Worm (Caenorhabditis elegans) whole organism, midembryonic: ENCODE results near the gene Y59E9AL.8.
"Not testable (repeated sequence)": the region's sequence is repeated elsewhere in the genome, so short reads cannot be mapped to it uniquely, and the experiment has no call there.

ENCODE experiments used
- T22C8.4 ChIP-seq: fragments of 200-800 bp; sonication (Bioruptor generic); IDR thresholded peaks from 2 replicates; pipeline ENCODE4 v1.3.6; 2022; ENCODE audit warnings: missing genetic modification characterization, missing compliant biosample characterization
- cog-1 ChIP-seq: sonication (generic microtip); optimal IDR thresholded peaks from 2 replicates; lab custom pipeline; 2016; ENCODE audit warnings: missing genetic modification characterization, missing compliant biosample characterization
- flt-1 ChIP-seq: fragments of 200-800 bp; sonication (Bioruptor generic); IDR thresholded peaks from 2 replicates; pipeline ENCODE4 v1.3.6; 2022; ENCODE audit warnings: missing genetic modification characterization, missing compliant biosample characterization
- klf-2 ChIP-seq: fragments of 200-800 bp; sonication (Bioruptor generic); conservative IDR thresholded peaks from 2 replicates; pipeline ENCODE4 v1.3.6; 2022; ENCODE audit warnings: missing genetic modification reagents, missing genetic modification characterization, missing compliant biosample characterization
- med-1 ChIP-seq: sonication (generic microtip); optimal IDR thresholded peaks from 2 replicates; lab custom pipeline; 2017; ENCODE audit warnings: missing genetic modification characterization, mild to moderate bottlenecking, missing compliant biosample characterization, antibody characterized with exemption, missing genetic modification reagents; ENCODE audit not compliant: insufficient read depth
- ref-1 ChIP-seq: fragments of 200-800 bp; sonication (Bioruptor generic); conservative IDR thresholded peaks from 2 replicates; pipeline ENCODE4 v1.3.6; 2022; ENCODE audit warnings: missing genetic modification reagents, missing genetic modification characterization, missing compliant biosample characterization
- tab-1 ChIP-seq: fragments of 200-800 bp; sonication (Bioruptor generic); IDR thresholded peaks from 2 replicates; pipeline ENCODE4 v1.3.6; 2022; ENCODE audit warnings: missing genetic modification characterization, missing compliant biosample characterization
- ztf-23 ChIP-seq: fragments of 200-800 bp; sonication (Bioruptor generic); IDR thresholded peaks from 2 replicates; pipeline ENCODE4 v1.3.6; 2022; ENCODE audit warnings: missing genetic modification reagents, missing genetic modification characterization, missing compliant biosample characterization
- ztf-29 ChIP-seq: fragments of 200-800 bp; sonication (Bioruptor generic); IDR thresholded peaks from 2 replicates; pipeline ENCODE4 v1.3.6; 2022; ENCODE audit warnings: missing genetic modification reagents, missing genetic modification characterization, missing compliant biosample characterization

Y59E9AL.8 gene

DNA sequence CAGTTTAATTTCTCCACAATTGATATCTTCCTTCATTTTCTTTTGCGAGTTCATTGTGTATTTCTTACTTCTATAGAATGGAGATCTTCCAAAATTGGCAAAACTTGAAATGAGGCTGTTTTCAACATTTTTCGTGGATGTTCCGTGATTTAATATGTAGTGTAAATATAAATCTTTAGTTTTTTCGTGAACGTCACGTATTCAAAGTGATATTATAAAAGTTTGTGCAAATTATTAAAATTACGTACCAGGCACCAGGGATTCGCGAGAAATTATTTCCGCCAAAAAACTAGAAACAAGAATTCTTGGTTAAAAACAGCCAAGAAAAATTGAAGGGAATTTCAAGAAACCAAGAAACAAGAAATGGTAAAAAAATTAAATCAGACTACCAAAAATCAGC is at the start of gene Y59E9AL.8:
TSS of gene Y59E9AL.8 (minus strand) at position 101 of the 400 bp plus-strand sequence.
- no peak for TF ChIP-seq ztf-29 (GFP tag; lab: Robert Waterston, UW)
- TF ChIP-seq ref-1 (GFP tag; lab: Robert Waterston, UW), result no peak
- TF ChIP-seq tab-1, result no peak
- TF ChIP-seq cog-1 (tag; lab: Kevin White, UChicago), result no peak
- TF ChIP-seq med-1 (GFP tag; lab: Kevin White, UChicago), result no peak
- no peak for TF ChIP-seq klf-2 (GFP tag; lab: Robert Waterston, UW)
- no peak for TF ChIP-seq T22C8.4 (GFP tag; lab: Robert Waterston, UW)
- no peak for TF ChIP-seq flt-1 (GFP tag; lab: Robert Waterston, UW)
- TF ChIP-seq ztf-23, result no peak

DNA sequence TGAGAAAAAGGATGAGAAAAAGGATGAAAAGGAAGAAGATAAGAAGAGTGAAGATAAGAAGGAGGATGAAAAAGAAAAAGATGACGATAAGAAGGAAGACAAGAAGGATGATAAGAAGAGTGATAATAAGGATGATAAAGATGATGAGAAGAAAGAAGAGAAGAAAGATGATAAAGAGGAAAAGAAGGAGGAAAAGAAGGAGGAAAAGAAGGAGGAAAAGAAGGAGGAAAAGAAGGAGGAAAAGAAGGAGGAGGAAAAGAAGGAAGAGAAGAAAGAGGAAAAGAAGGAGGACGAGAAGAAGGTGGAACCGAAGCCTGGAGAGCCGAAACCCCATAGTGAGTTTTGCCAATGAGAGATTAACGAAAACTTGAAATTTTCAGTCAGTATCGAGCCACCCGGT is 49.2 kb upstream of the Y59E9AL.8 start:
- TF ChIP-seq cog-1 (tag; lab: Kevin White, UChicago) (no peak), ztf-23 (no peak), T22C8.4 (GFP tag; lab: Robert Waterston, UW) (no peak), klf-2 (GFP tag; lab: Robert Waterston, UW) (no peak), med-1 (GFP tag; lab: Kevin White, UChicago) (no peak), tab-1 (no peak), flt-1 (GFP tag; lab: Robert Waterston, UW) (no peak), ref-1 (GFP tag; lab: Robert Waterston, UW) (no peak), ztf-29 (GFP tag; lab: Robert Waterston, UW) (no peak)

DNA sequence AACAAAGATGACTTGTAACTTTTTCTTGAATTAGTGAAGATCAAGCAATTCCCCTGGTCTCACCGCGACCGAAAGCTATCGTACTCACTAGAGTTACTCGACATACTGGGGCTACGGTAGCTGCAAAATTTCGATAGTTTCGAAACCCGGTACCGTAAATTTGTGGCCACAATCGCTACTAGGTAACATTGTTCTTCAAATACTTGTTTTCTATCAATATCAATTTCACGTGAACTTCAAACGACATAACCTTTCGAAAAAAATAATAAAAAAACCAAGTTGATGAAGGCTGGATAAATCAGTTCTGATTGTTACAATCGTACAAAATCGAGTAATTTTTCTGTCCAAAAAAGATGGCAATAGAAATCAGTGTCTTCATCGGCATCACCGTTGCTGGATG is 48.4 kb upstream of the Y59E9AL.8 start, which contains the start of gene F36H12.3:
TSS of gene F36H12.3 (plus strand) at position 301 of the 400 bp plus-strand sequence.
- TF ChIP-seq ztf-29 (GFP tag; lab: Robert Waterston, UW), result no peak
- no peak for TF ChIP-seq flt-1 (GFP tag; lab: Robert Waterston, UW)
- no peak for TF ChIP-seq ztf-23
- no peak for TF ChIP-seq ref-1 (GFP tag; lab: Robert Waterston, UW)
- no peak for TF ChIP-seq T22C8.4 (GFP tag; lab: Robert Waterston, UW)
- TF ChIP-seq cog-1 (tag; lab: Kevin White, UChicago), result no peak
- no peak for TF ChIP-seq klf-2 (GFP tag; lab: Robert Waterston, UW)

DNA sequence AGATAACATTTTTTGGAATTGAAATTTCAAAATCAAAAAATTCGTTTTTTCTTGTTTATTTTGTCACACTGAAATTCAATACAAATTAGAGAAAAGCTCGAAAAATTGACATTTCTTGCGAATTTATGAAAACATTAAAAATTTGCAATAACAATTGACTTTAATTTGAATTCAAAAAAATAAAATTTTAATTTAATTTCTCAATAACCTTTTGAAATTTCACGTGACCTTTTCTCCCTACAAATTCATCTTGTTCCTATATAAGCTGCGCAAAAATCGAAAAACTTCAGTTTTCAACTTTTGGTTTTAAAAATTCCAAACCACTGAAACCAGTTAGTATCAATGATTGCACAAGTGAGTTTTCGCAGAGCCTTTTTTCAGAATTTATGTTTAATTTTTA is 44.7 kb upstream of the Y59E9AL.8 start, which contains the start of gene F36H12.4:
TSS of gene F36H12.4 (plus strand) at position 301 of the 400 bp plus-strand sequence.
- TF ChIP-seq tab-1, result no peak
- no peak for TF ChIP-seq med-1 (GFP tag; lab: Kevin White, UChicago)

DNA sequence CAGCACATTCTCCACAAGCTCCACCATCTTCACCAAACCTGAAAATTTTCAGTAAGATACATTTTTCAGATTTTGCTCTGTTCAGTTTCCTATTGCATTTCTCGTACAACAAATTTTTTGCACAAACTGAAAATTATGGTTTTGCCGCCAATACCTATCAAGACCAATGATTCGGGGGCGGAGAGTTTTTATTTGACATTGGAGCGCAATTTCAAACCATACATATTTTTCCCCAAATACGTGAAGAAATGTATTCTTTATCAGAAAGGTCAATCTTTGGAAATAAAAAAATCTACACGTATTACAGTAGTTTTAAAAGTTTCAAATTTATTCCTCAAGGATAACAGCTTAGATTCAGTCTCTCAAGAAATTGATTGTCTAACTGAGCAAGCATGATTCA is 42.3 kb upstream of the Y59E9AL.8 start, which contains the start of gene F36H12.5:
TSS of gene F36H12.5 (plus strand) at position 301 of the 400 bp plus-strand sequence.
- TF ChIP-seq cog-1 (tag; lab: Kevin White, UChicago), result no peak

DNA sequence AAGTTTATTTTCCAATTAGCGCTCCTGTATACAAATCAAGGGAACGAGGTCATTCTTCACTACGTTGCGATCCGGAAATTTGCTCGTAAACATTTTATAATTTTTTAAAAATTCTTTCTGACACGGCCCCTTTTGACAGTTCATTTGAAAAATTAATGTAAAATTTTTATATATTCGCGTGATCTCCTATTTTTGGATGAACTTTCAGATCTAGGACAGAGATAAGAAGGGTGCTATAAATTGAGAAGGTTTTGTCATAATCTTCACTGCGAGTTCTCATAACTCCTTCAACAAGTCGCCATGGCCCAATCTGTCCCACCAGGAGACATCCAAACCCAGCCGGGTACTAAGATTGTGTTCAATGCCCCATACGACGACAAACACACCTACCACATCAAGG is 36.2 kb upstream of the Y59E9AL.8 start, which contains the start of gene msp-19:
TSS of gene msp-19 (plus strand) at position 301 of the 400 bp plus-strand sequence.
- not testable (repeated sequence) for TF ChIP-seq ztf-29, ref-1, T22C8.4 (GFP tag; lab: Robert Waterston, UW)

DNA sequence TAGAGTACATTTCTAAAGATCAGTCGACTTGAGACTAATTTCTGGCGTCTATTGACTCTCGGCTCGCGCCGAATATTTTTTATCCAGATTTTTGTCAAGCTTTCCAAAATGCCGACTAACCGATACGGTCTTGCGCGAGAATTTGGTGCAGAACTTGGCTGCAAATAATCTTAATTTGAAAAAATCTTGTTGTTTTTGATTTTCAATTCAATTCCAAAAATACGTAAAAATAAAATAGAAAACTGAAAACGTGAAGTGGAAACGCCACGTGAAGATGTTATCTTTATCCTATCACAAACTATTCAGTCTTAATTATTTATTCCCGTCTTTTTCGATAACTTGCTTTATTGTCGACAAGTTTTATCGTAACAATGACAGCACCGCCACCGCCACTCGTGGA is 34.2 kb upstream of the Y59E9AL.8 start, which contains the start of gene ttbk-2.1:
TSS of gene ttbk-2.1 (plus strand) at position 301 of the 400 bp plus-strand sequence.
- TF ChIP-seq med-1 (GFP tag; lab: Kevin White, UChicago); tab-1; klf-2 (GFP tag; lab: Robert Waterston, UW): not testable (repeated sequence)

DNA sequence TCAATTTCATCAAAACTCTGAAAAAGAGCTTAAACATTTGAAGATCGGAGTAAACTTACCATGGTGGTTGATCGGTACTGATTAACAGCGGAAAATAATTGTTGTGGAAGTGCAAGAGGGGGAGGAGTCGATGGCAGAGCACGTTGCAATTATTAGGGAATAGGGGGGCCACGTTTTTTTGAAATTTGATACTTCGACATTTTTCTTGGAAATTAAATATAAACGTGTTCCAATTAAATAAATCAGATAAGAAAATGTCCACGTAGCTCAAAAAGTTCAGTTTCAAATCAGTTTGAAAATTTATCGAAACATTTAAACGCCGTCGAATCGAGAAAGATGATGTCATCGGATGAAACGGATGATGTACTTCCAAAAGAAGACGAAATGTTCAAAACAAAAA is 32.6 kb upstream of the Y59E9AL.8 start, which contains the start of gene F36H12.9:
TSS of gene F36H12.9 (plus strand) at position 301 of the 400 bp plus-strand sequence.
- TF ChIP-seq ztf-29 (GFP tag; lab: Robert Waterston, UW); cog-1 (tag; lab: Kevin White, UChicago); ztf-23: not testable (repeated sequence)

DNA sequence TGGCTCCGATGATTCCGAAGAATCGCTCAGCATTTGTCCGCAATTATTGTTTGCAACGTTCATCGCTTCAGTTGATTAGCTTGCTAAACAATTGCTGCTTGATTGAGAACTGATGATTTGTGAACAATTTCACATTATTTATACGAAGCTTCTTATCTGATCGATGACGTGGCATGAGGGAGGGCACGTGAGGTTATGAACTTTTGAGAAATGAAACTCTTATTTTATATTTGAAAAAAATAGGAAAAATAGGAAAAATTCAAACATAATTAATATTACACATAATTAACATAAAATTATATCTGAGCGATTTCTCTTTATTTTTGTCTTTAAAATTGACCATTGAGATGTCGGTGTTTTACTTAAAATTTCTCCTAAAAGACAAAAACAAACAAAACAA is 30.5 kb upstream of the Y59E9AL.8 start, which contains the start of gene F36H12.10:
TSS of gene F36H12.10 (minus strand) at position 101 of the 400 bp plus-strand sequence.
- TF ChIP-seq ztf-29 (GFP tag; lab: Robert Waterston, UW); flt-1 (GFP tag; lab: Robert Waterston, UW); ztf-23: not testable (repeated sequence)

DNA sequence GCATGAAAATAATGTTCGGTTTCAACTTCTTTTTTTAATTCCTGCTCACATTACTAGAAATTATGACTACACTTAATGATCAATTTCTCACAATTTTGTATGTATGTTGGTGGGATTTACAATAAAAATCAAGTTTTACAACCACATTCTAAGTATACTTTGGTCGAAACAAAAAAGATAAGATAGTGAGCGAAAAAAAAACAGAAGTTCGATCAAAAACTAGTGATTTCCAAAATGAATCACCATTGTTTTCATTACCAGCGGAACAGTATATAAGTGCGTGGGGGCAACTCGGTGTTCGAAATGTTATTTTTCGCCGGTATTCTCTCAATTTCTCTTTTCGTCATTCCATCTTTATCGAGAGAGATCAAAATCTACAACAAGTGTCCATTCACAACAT is 6.4 kb upstream of the Y59E9AL.8 start, which contains the start of gene thn-5:
TSS of gene thn-5 (plus strand) at position 301 of the 400 bp plus-strand sequence.
- TF ChIP-seq med-1 (GFP tag; lab: Kevin White, UChicago) (no peak), ref-1 (GFP tag; lab: Robert Waterston, UW) (no peak), tab-1 (no peak), T22C8.4 (GFP tag; lab: Robert Waterston, UW) (no peak), flt-1 (GFP tag; lab: Robert Waterston, UW) (no peak), cog-1 (tag; lab: Kevin White, UChicago) (no peak), klf-2 (GFP tag; lab: Robert Waterston, UW) (no peak), ztf-29 (GFP tag; lab: Robert Waterston, UW) (no peak), ztf-23 (no peak)

DNA sequence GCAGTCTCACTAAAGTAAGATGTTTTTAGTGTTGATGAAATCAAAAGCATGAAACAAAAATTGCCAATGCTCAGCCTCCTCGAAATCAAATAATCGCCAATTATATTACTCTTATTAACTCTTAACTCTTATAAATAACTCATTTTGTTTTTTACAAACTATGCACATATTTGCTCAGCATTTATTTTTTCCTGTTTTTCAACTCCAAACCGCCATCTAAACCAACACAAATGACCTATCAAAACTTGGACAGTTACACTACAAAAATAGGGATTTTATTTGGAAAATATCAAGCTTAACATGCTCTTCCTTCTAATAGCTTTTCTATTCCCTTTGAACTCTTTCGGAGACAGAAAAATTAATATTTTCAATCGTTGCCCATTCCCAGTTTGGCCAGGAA is 4.5 kb upstream of the Y59E9AL.8 start, which contains the start of gene thn-6:
TSS of gene thn-6 (plus strand) at position 301 of the 400 bp plus-strand sequence.
- TF ChIP-seq tab-1 (no peak), T22C8.4 (GFP tag; lab: Robert Waterston, UW) (no peak), flt-1 (GFP tag; lab: Robert Waterston, UW) (no peak), ztf-29 (GFP tag; lab: Robert Waterston, UW) (no peak), ref-1 (GFP tag; lab: Robert Waterston, UW) (no peak), cog-1 (tag; lab: Kevin White, UChicago) (no peak), med-1 (GFP tag; lab: Kevin White, UChicago) (no peak), klf-2 (GFP tag; lab: Robert Waterston, UW) (no peak), ztf-23 (no peak)
